Fruit fly (Drosophila melanogaster): ENCODE data around the gene CG14315.
A peak's percentile ranks its signal among the peaks of the same experiment; 100 is the strongest.

- 0 out of 3 replicates have a peak, but pooled peaks have one; percentile 21 for TF ChIP-seq fd96Ca (GFP tag; IDR thresholded peaks at IDR 0.05)
- no peak for TF ChIP-seq CG17806 (tag; optimal IDR thresholded peaks at IDR 0.05)
- TF ChIP-seq D1 (tag; optimal IDR thresholded peaks at IDR 0.05), result no peak
- TF ChIP-seq CG12605 (GFP tag; IDR thresholded peaks at IDR 0.05), result no peak
- TF ChIP-seq Snoo (tag; optimal IDR thresholded peaks at IDR 0.05), result no peak
- no peak for TF ChIP-seq CG13204 (GFP tag; optimal IDR thresholded peaks at IDR 0.05)
- 0 out of 3 replicates have a peak, but pooled peaks have one; percentile 14 for TF ChIP-seq CG4496 (GFP tag; IDR thresholded peaks at IDR 0.05)
- no peak for TF ChIP-seq EcR (GFP tag; optimal IDR thresholded peaks at IDR 0.05)
- TF ChIP-seq CG32121 (GFP tag; IDR thresholded peaks at IDR 0.05), result no peak; the same call in 1 of the 2 replicates
- TF ChIP-seq Ets98B (GFP tag; IDR thresholded peaks at IDR 0.05), result no peak
- no peak for TF ChIP-seq CG8159 (tag; optimal IDR thresholded peaks at IDR 0.05)
- no peak for TF ChIP-seq CG34367 (tag; optimal IDR thresholded peaks at IDR 0.05)
- no peak for TF ChIP-seq CG8301 (tag; optimal IDR thresholded peaks at IDR 0.05)
These were observed 7.8 kb downstream of the CG14315 start for dm6 chr3R:18166261-18166720.
